Worm (Caenorhabditis elegans) whole organism, mixed stage, embryonic: Measurements from ENCODE around the gene pmpl-1.

Experiments used
- M03D4.4 ChIP-seq: sonication (generic microtip); optimal IDR thresholded peaks from 2 replicates; lab custom pipeline; 2017; ENCODE audit warnings: mild to moderate bottlenecking, missing genetic modification characterization, missing compliant biosample characterization
- bed-3 ChIP-seq: fragments of 200-800 bp; sonication (Bioruptor generic); optimal IDR thresholded peaks from 3 replicates; lab custom pipeline; 2018; ENCODE audit warnings: mild to moderate bottlenecking, missing genetic modification characterization, moderate library complexity, missing compliant biosample characterization
- blmp-1 ChIP-seq: fragments of 150-350 bp; optimal IDR thresholded peaks from 2 replicates; lab custom pipeline; 2014; ENCODE audit warnings: missing biosample characterization, missing genetic modification characterization
- ceh-39 ChIP-seq: fragments of 150-350 bp; optimal IDR thresholded peaks from 2 replicates; lab custom pipeline; 2014; ENCODE audit warnings: missing biosample characterization, missing genetic modification characterization
- ceh-43 ChIP-seq: fragments of 200-800 bp; sonication (Bioruptor generic); optimal IDR thresholded peaks from 2 replicates; lab custom pipeline; 2018; ENCODE audit warnings: mild to moderate bottlenecking, missing genetic modification characterization, moderate library complexity, missing compliant biosample characterization
- ceh-83 ChIP-seq: fragments of 200-800 bp; sonication (Bioruptor generic); optimal IDR thresholded peaks from 2 replicates; lab custom pipeline; 2018; ENCODE audit warnings: mild to moderate bottlenecking, missing genetic modification characterization, missing compliant biosample characterization
- ces-1 ChIP-seq: fragments of 150-350 bp; optimal IDR thresholded peaks from 2 replicates; lab custom pipeline; 2014; ENCODE audit warnings: missing biosample characterization, missing genetic modification reagents, missing genetic modification characterization
- cnd-1 ChIP-seq: fragments of 200-800 bp; sonication (Bioruptor generic); optimal IDR thresholded peaks from 2 replicates; lab custom pipeline; 2018; ENCODE audit warnings: mild to moderate bottlenecking, missing genetic modification characterization, missing compliant biosample characterization
- drap-1 ChIP-seq: fragments of 200-800 bp; sonication (Bioruptor generic); optimal IDR thresholded peaks from 3 replicates; lab custom pipeline; 2018; ENCODE audit warnings: mild to moderate bottlenecking, missing genetic modification characterization, missing compliant biosample characterization
- elt-3 ChIP-seq: fragments of 150-350 bp; optimal IDR thresholded peaks from 2 replicates; lab custom pipeline; 2014; ENCODE audit warnings: missing biosample characterization, missing genetic modification characterization
- ham-2 ChIP-seq: fragments of 200-800 bp; sonication (Bioruptor generic); optimal IDR thresholded peaks from 2 replicates; lab custom pipeline; 2018; ENCODE audit warnings: mild to moderate bottlenecking, missing genetic modification characterization, missing compliant biosample characterization
- hlh-1 ChIP-seq: fragments of 150-350 bp; optimal IDR thresholded peaks from 2 replicates; lab custom pipeline; 2014; ENCODE audit warnings: missing biosample characterization, missing genetic modification reagents, missing genetic modification characterization
- lin-13 ChIP-seq: fragments of 150-350 bp; optimal IDR thresholded peaks from 2 replicates; lab custom pipeline; 2014; ENCODE audit warnings: missing biosample characterization, missing genetic modification characterization
- lin-32 ChIP-seq: fragments of 200-800 bp; sonication (Bioruptor generic); optimal IDR thresholded peaks from 2 replicates; lab custom pipeline; 2018; ENCODE audit warnings: mild to moderate bottlenecking, missing genetic modification characterization, missing compliant biosample characterization
- lsy-2 ChIP-seq: fragments of 150-350 bp; optimal IDR thresholded peaks from 2 replicates; lab custom pipeline; 2014; ENCODE audit warnings: missing biosample characterization, missing genetic modification characterization
- mab-5 ChIP-seq: fragments of 150-350 bp; optimal IDR thresholded peaks from 2 replicates; lab custom pipeline; 2014; ENCODE audit warnings: missing biosample characterization, missing genetic modification characterization
- mls-2 ChIP-seq: sonication (generic microtip); optimal IDR thresholded peaks from 2 replicates; lab custom pipeline; 2016; ENCODE audit warnings: mild to moderate bottlenecking, missing genetic modification characterization, moderate library complexity, missing compliant biosample characterization
- nhr-12 ChIP-seq: fragments of 150-350 bp; optimal IDR thresholded peaks from 2 replicates; lab custom pipeline; 2014; ENCODE audit warnings: missing biosample characterization, missing genetic modification characterization
- nhr-2 ChIP-seq: fragments of 150-350 bp; optimal IDR thresholded peaks from 2 replicates; lab custom pipeline; 2014; ENCODE audit warnings: missing biosample characterization, missing genetic modification characterization
- nhr-76 ChIP-seq: sonication (generic microtip); optimal IDR thresholded peaks from 2 replicates; lab custom pipeline; 2017; ENCODE audit warnings: missing biosample characterization, missing genetic modification characterization
- pha-4 ChIP-seq: fragments of 150-350 bp; optimal IDR thresholded peaks from 2 replicates; lab custom pipeline; 2018; ENCODE audit warnings: missing biosample characterization, missing genetic modification reagents, missing genetic modification characterization
- sem-2 ChIP-seq: fragments of 200-800 bp; sonication (Bioruptor generic); optimal IDR thresholded peaks from 2 replicates; lab custom pipeline; 2018; ENCODE audit warnings: mild to moderate bottlenecking, missing genetic modification characterization, missing compliant biosample characterization
- snpc-4 ChIP-seq: fragments of 150-350 bp; optimal IDR thresholded peaks from 2 replicates; lab custom pipeline; 2014; ENCODE audit warnings: missing biosample characterization, missing genetic modification characterization
- sptf-1 ChIP-seq: sonication (generic microtip); optimal IDR thresholded peaks from 2 replicates; lab custom pipeline; 2017; ENCODE audit warnings: mild to moderate bottlenecking, missing genetic modification characterization, moderate library complexity, missing compliant biosample characterization
- unc-120 ChIP-seq: sonication (generic microtip); optimal IDR thresholded peaks from 2 replicates; lab custom pipeline; 2017; ENCODE audit warnings: missing genetic modification characterization, missing compliant biosample characterization; ENCODE audit not compliant: poor library complexity, severe bottlenecking
- unc-39 ChIP-seq: fragments of 150-350 bp; optimal IDR thresholded peaks from 2 replicates; lab custom pipeline; 2014; ENCODE audit warnings: missing biosample characterization, missing genetic modification characterization
- unc-62 ChIP-seq: fragments of 150-350 bp; optimal IDR thresholded peaks from 2 replicates; lab custom pipeline; 2014; ENCODE audit warnings: missing biosample characterization, missing genetic modification reagents, missing genetic modification characterization
- zip-8 ChIP-seq: fragments of 150-350 bp; optimal IDR thresholded peaks from 2 replicates; lab custom pipeline; 2014; ENCODE audit warnings: missing biosample characterization, missing genetic modification characterization
- ztf-11 ChIP-seq: fragments of 150-350 bp; optimal IDR thresholded peaks from 2 replicates; lab custom pipeline; 2014; ENCODE audit warnings: missing biosample characterization, missing genetic modification characterization

Gene pmpl-1

DNA sequence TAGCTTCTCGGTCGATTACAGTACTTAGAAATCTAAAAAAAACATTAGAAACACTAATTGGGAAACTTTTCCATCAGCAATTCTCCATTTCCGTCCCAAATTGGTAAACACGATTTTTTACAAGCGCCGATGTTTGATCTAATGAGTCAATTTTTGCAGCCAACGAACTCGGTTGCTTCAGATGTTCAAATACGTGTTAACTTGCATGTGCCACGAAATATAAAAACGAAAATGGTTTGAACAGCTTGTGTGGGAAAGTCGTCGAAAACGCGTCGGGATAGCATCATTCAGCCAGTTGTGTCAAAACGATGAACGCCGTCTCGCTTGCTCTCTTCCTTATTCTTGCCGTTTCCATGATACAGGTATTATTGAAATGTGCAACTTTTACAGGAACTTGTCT is 17.0 kb downstream of the pmpl-1 start, which contains the start of gene F35A5.2:
F35A5.2 (plus strand) TSS at position 301 of the 400 bp plus-strand sequence.
- TF ChIP-seq unc-120 (tag; lab: Kevin White, UChicago) (no peak), bed-3 (GFP tag; lab: Kevin White, UChicago) (no peak), blmp-1 (no peak), mls-2 (tag; lab: Kevin White, UChicago) (no peak), sem-2 (no peak), nhr-12 (tag; lab: Kevin White, UChicago) (no peak), ces-1 (GFP tag; lab: Kevin White, UChicago) (no peak), lsy-2 (tag; lab: Kevin White, UChicago) (no peak), mab-5 (no peak), drap-1 (no peak), ceh-39 (tag; lab: Kevin White, UChicago) (no peak), elt-3 (tag; lab: Kevin White, UChicago) (no peak), nhr-76 (no peak), sptf-1 (tag; lab: Kevin White, UChicago) (no peak)

DNA sequence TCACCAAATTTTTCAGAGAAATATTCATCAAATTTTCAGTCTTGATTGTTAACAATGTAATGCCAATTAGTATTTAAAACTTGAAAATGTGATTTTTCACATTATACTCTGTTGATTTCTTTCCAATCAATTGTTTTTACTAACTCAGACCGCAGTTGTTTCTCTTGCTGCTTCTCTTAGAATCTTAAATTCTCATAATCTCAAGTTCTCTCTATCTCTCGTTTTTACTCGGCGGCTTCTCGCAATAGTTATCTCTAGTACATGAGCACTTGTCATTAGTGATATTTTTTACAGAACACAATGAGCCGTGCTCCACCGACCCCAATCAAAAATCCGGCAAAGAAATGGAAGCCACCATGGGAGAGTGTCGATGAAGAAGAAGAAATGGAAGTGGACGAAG is 19.3 kb downstream of the pmpl-1 start, which contains the start of gene F35A5.1:
F35A5.1 (plus strand) TSS at position 301 of the 400 bp plus-strand sequence.
- TF ChIP-seq sem-2 (no peak), sptf-1 (tag; lab: Kevin White, UChicago) (no peak), unc-62 (GFP tag; lab: Kevin White, UChicago) (no peak)

DNA sequence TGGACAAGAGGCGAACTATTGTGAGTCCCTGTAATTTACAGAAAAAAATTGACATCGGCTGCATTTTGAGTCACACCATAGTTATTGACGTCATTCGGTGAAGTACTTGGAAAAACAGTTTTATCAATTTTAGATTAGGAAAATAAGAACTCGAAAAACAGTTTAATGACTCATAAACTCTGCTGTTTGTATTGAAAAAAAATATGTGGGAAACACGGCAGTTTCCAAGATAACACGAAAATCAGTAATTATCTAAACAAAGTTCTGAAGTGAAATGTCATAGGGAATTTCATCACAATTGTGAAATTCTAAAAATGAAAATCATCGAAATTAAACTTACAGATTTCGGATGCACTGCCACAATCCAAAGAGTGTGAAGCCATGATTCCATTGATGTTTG is 27.0 kb downstream of the pmpl-1 start:
- no peak for TF ChIP-seq lin-13 (tag; lab: Kevin White, UChicago)
- TF ChIP-seq nhr-2 (tag; lab: Kevin White, UChicago) = no peak
- no peak for TF ChIP-seq unc-62 (GFP tag; lab: Kevin White, UChicago)
- no peak for TF ChIP-seq ceh-83 (GFP tag; lab: Kevin White, UChicago)
- no peak for TF ChIP-seq hlh-1
- no peak for TF ChIP-seq nhr-76

DNA sequence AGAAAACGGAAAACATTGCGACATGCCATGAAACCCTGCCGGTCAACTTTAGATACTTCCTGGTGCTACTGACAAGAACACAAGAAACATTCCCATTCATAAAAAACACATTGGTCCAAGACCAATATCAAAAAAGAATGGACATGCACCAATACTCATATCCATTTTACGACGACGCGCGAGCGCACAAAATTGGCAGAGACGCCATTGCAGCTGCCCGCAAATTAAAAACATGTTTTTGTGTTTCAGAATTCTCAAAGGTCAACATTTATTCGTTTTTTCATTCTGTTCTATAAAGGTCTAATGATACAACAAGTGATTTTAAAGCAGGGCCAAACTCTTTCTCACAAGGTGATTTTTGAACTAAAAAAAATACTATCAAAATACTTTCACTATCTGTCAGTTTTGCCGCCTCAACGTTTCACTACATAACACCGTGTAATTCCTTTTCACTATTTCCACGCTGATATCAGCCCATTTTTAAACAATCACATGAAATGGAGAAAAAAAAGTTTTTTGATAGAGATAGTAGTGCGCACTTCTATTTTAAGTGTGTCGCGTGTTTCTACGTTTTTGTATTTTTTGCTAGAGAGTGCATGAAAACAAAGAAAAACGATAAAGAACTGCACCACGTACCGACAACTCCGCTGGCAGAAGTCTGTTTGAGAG is 31.2 kb downstream of the pmpl-1 start:
- no peak for TF ChIP-seq elt-3 (tag; lab: Kevin White, UChicago)

DNA sequence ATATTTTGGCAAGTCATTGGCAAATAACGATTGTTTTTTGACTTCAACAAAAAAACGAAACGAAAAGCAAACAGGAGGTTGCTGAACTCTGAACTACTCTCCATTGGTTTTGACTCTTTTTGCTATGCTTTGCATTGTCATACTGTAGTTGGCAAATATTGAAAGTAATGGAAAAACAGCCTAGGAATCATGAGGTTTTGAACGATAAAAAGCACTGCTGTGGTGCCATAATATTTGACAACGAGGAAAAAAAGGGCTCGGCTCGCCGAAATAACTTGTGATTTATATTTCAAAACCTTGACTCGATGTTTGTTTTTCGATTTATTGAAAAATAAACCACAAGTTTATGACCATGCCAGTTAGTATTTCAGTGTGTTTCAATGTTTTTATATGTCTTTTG is 31.9 kb downstream of the pmpl-1 start:
- TF ChIP-seq blmp-1 = no peak

DNA sequence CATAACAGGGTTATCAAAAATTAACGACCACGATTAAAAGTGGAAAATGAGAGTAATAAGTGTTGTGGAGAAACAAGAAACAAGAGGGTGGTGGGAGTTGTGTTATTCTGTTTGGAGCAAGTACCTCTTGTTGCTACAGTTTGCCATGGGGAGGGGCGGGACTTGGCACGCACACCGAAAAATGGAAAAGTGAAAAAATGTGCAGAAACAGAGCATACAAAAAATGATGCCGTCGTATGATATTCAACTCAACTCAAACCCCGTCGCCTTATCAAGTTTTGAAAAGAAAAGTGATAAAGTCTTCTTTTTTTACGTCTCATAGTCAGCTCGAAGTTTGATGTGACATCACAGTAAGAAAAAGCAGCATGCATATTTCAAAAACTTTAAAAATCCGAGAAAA is 32.8 kb downstream of the pmpl-1 start:
- TF ChIP-seq ceh-43 (GFP tag; lab: Kevin White, UChicago) = no peak
- no peak for TF ChIP-seq M03D4.4 (tag; lab: Kevin White, UChicago)
- no peak for TF ChIP-seq cnd-1
- no peak for TF ChIP-seq unc-39 (tag; lab: Kevin White, UChicago)
- TF ChIP-seq blmp-1 = no peak
- no peak for TF ChIP-seq pha-4 (tag; lab: Kevin White, UChicago)
- no peak for TF ChIP-seq snpc-4
- no peak for TF ChIP-seq elt-3 (tag; lab: Kevin White, UChicago)
- no peak for TF ChIP-seq bed-3 (GFP tag; lab: Kevin White, UChicago)

DNA sequence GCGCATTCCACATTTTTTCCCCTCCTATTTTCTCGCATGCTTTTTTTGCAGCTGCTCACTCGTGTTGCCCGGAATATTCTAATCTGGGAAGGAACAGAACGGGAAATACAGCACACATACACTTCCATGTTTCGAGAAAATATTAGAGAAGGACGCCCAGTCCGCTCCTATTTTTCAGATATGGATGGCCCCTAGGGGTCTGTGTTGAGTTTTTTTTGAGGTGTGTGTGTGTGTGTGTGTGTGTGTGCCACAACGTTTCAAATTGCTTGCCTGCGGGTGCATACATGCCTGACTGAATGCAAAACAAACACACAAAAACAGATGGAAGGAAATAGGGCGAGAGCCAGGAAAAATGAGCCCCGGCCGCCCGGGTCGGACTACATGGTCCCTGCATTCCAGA is 33.8 kb downstream of the pmpl-1 start:
- no peak for TF ChIP-seq bed-3 (GFP tag; lab: Kevin White, UChicago)
- no peak for TF ChIP-seq nhr-2 (tag; lab: Kevin White, UChicago)
- no peak for TF ChIP-seq sptf-1 (tag; lab: Kevin White, UChicago)
- no peak for TF ChIP-seq lin-13 (tag; lab: Kevin White, UChicago)
- no peak for TF ChIP-seq mls-2 (tag; lab: Kevin White, UChicago)
- TF ChIP-seq lsy-2 (tag; lab: Kevin White, UChicago) = no peak
- no peak for TF ChIP-seq mab-5
- TF ChIP-seq M03D4.4 (tag; lab: Kevin White, UChicago) = no peak
- no peak for TF ChIP-seq blmp-1
- TF ChIP-seq zip-8 (tag; lab: Kevin White, UChicago) = no peak
- no peak for TF ChIP-seq elt-3 (tag; lab: Kevin White, UChicago)
- TF ChIP-seq ztf-11 (tag; lab: Kevin White, UChicago) = no peak
- no peak for TF ChIP-seq drap-1
- no peak for TF ChIP-seq ces-1 (GFP tag; lab: Kevin White, UChicago)
- TF ChIP-seq pha-4 (tag; lab: Kevin White, UChicago) = no peak
- TF ChIP-seq nhr-76 = no peak
- no peak for TF ChIP-seq unc-39 (tag; lab: Kevin White, UChicago)
- TF ChIP-seq ham-2 (GFP tag; lab: Kevin White, UChicago) = no peak
- no peak for TF ChIP-seq lin-32
- no peak for TF ChIP-seq ceh-83 (GFP tag; lab: Kevin White, UChicago)
- TF ChIP-seq, all 35 proteins: peak for 0
